Fruit fly (Drosophila melanogaster): ENCODE measurements around the gene CG12523.
A peak's percentile ranks its signal among the peaks of the same experiment; 100 is the strongest.

The CG12523 gene

dm6 chr3L:10784566-10785003 lies 16.4 kb upstream of the CG12523 start (continued):
- TF ChIP-seq CG7928 (GFP tag; optimal IDR thresholded peaks at IDR 0.05), result no peak
- no peak for TF ChIP-seq CG7786 (GFP tag; optimal IDR thresholded peaks at IDR 0.05)
- no peak; the same call in 2 of the 3 replicates for TF ChIP-seq so (GFP tag; IDR thresholded peaks at IDR 0.05)
- peak; percentile 38 for TF ChIP-seq CG10209 (GFP tag; optimal IDR thresholded peaks at IDR 0.05)
- TF ChIP-seq D19A (tag; optimal IDR thresholded peaks at IDR 0.05), result peak; percentile 18
- no peak for TF ChIP-seq CG17385 (GFP tag; optimal IDR thresholded peaks at IDR 0.05)
- no peak for TF ChIP-seq klu (GFP tag; IDR thresholded peaks at IDR 0.05)
- TF ChIP-seq pb (GFP tag; optimal IDR thresholded peaks at IDR 0.05), result no peak
- no peak for TF ChIP-seq CG4328 (GFP tag; optimal IDR thresholded peaks at IDR 0.05)
- TF ChIP-seq btn (GFP tag; optimal IDR thresholded peaks at IDR 0.05), result no peak
- no peak for TF ChIP-seq sob (GFP tag; IDR thresholded peaks at IDR 0.05)
- TF ChIP-seq CG5180 (GFP tag; optimal IDR thresholded peaks at IDR 0.05), result no peak
- no peak for TF ChIP-seq CG6272 (GFP tag; IDR thresholded peaks at IDR 0.05)
- TF ChIP-seq slbo (GFP tag; IDR thresholded peaks at IDR 0.05), result peak; percentile 9; the same call in 1 of the 2 replicates
- no peak for TF ChIP-seq CG12104 (GFP tag; optimal IDR thresholded peaks at IDR 0.05)
- peak; percentile 67 for TF ChIP-seq CG11504 (tag; optimal IDR thresholded peaks at IDR 0.05)
- TF ChIP-seq Deaf1 (tag; optimal IDR thresholded peaks at IDR 0.05), result no peak
- no peak for TF ChIP-seq jumu (GFP tag; optimal IDR thresholded peaks at IDR 0.05)
- TF ChIP-seq Kr (GFP tag; optimal IDR thresholded peaks at IDR 0.05), result no peak
- TF ChIP-seq HmgD (GFP tag; optimal IDR thresholded peaks at IDR 0.05), result no peak
- TF ChIP-seq sima (GFP tag; optimal IDR thresholded peaks at IDR 0.05), result no peak
- TF ChIP-seq CG11398 (GFP tag; optimal IDR thresholded peaks at IDR 0.05), result no peak
- no peak for TF ChIP-seq CG10147 (GFP tag; optimal IDR thresholded peaks at IDR 0.05)
- no peak for TF ChIP-seq CG17802 (tag; optimal IDR thresholded peaks at IDR 0.05)
- TF ChIP-seq Gug (GFP tag; IDR thresholded peaks at IDR 0.05), result no peak
- no peak for TF ChIP-seq Atf-2 (GFP tag; optimal IDR thresholded peaks at IDR 0.05)
- no peak for TF ChIP-seq B-H2 (GFP tag; optimal IDR thresholded peaks at IDR 0.05)
- peak; percentile 50 for TF ChIP-seq CG2712 (tag; optimal IDR thresholded peaks at IDR 0.05)
- no peak for TF ChIP-seq hbn (GFP tag; IDR thresholded peaks at IDR 0.05; ENCODE audit: partially characterized antibody)
- TF ChIP-seq insv (GFP tag; optimal IDR thresholded peaks at IDR 0.05), result no peak
- no peak for TF ChIP-seq CG3995 (GFP tag; optimal IDR thresholded peaks at IDR 0.05)
- no peak for TF ChIP-seq Dbx (GFP tag; IDR thresholded peaks at IDR 0.05)
- peak; percentile 30 for TF ChIP-seq CG2875 (GFP tag; optimal IDR thresholded peaks at IDR 0.05)
- no peak for TF ChIP-seq CG34224 (GFP tag; IDR thresholded peaks at IDR 0.05; ENCODE audit: partially characterized antibody)
- no peak for TF ChIP-seq Sry-β (GFP tag; optimal IDR thresholded peaks at IDR 0.05)
- no peak for TF ChIP-seq Hsf (GFP tag; optimal IDR thresholded peaks at IDR 0.05)
- TF ChIP-seq zen2 (GFP tag; IDR thresholded peaks at IDR 0.05; ENCODE audit: partially characterized antibody), result no peak
- no peak; the same call in 2 of the 3 replicates for TF ChIP-seq CG34422 (GFP tag; IDR thresholded peaks at IDR 0.05)
- no peak for TF ChIP-seq zfh1 (GFP tag; IDR thresholded peaks at IDR 0.05)
- no peak for TF ChIP-seq Stat92E (GFP tag; optimal IDR thresholded peaks at IDR 0.05)
- no peak for TF ChIP-seq CG12236 (GFP tag; optimal IDR thresholded peaks at IDR 0.05)
- TF ChIP-seq PHDP (tag; optimal IDR thresholded peaks at IDR 0.05), result peak; percentile 35
- TF ChIP-seq TFAM (GFP tag; optimal IDR thresholded peaks at IDR 0.05), result no peak
- TF ChIP-seq MESR4 (GFP tag; optimal IDR thresholded peaks at IDR 0.05), result no peak
- TF ChIP-seq Nf-YC (tag; optimal IDR thresholded peaks at IDR 0.05), result no peak
- no peak for TF ChIP-seq CG10959 (GFP tag; IDR thresholded peaks at IDR 0.05)
- no peak for TF ChIP-seq CG11247 (GFP tag; IDR thresholded peaks at IDR 0.05)
- TF ChIP-seq dmrt99B (tag; optimal IDR thresholded peaks at IDR 0.05), result peak; percentile 63
- TF ChIP-seq sna (GFP tag; IDR thresholded peaks at IDR 0.05; ENCODE audit: partially characterized antibody), result no peak
- no peak for TF ChIP-seq CG32772 (GFP tag; IDR thresholded peaks at IDR 0.05)
- TF ChIP-seq CG1832 (GFP tag; optimal IDR thresholded peaks at IDR 0.05), result no peak
- TF ChIP-seq Hr39 (optimal IDR thresholded peaks at IDR 0.05), result no peak
